Worm (Caenorhabditis elegans) whole organism, L3 larva: Measurements from ENCODE around the gene znf-593.

Experiments used
- ama-1 ChIP-seq: fragments of 150-350 bp; optimal IDR thresholded peaks from 2 replicates; lab custom pipeline; 2018
- ceh-82 ChIP-seq: fragments of 150-350 bp; optimal IDR thresholded peaks from 2 replicates; lab custom pipeline; 2014; ENCODE audit warnings: missing biosample characterization, missing genetic modification characterization
- egl-5 ChIP-seq: fragments of 150-350 bp; optimal IDR thresholded peaks from 2 replicates; lab custom pipeline; 2017; ENCODE audit warnings: missing biosample characterization, missing genetic modification reagents, missing genetic modification characterization, inconsistent platforms
- elt-1 ChIP-seq: fragments of 150-350 bp; optimal IDR thresholded peaks from 2 replicates; lab custom pipeline; 2014; ENCODE audit warnings: missing biosample characterization, missing genetic modification characterization
- mdl-1 ChIP-seq: fragments of 150-350 bp; optimal IDR thresholded peaks from 2 replicates; lab custom pipeline; 2014; ENCODE audit warnings: missing biosample characterization, missing genetic modification characterization
- nhr-25 ChIP-seq: sonication (generic microtip); optimal IDR thresholded peaks from 2 replicates; lab custom pipeline; 2017; ENCODE audit warnings: missing biosample characterization, missing genetic modification characterization
- nhr-76 ChIP-seq: fragments of 150-350 bp; sonication (generic microtip); optimal IDR thresholded peaks from 5 replicates; lab custom pipeline; 2014; ENCODE audit warnings: missing biosample characterization, missing genetic modification characterization
- pqm-1 ChIP-seq: fragments of 150-350 bp; optimal IDR thresholded peaks from 2 replicates; lab custom pipeline; 2017; ENCODE audit warnings: missing biosample characterization, missing genetic modification characterization, inconsistent platforms
- skn-1 ChIP-seq: fragments of 150-350 bp; optimal IDR thresholded peaks from 2 replicates; lab custom pipeline; 2014; ENCODE audit warnings: missing biosample characterization, missing genetic modification characterization
- snpc-4 ChIP-seq: fragments of 150-350 bp; optimal IDR thresholded peaks from 2 replicates; lab custom pipeline; 2014; ENCODE audit warnings: missing biosample characterization, missing genetic modification characterization
- unc-39 ChIP-seq: sonication (generic microtip); optimal IDR thresholded peaks from 4 replicates; lab custom pipeline; 2017; ENCODE audit warnings: missing biosample characterization, missing genetic modification characterization
- ztf-11 ChIP-seq: fragments of 150-350 bp; optimal IDR thresholded peaks from 2 replicates; lab custom pipeline; 2014; ENCODE audit warnings: missing biosample characterization, missing genetic modification characterization

- TF ChIP-seq snpc-4 (tag; lab: Kevin White, UChicago) (no peak), ceh-82 (no peak), unc-39 (no peak), nhr-25 (tag; lab: Kevin White, UChicago) (no peak), elt-1 (tag; lab: Kevin White, UChicago) (no peak), ztf-11 (no peak), ama-1 (lab: Kevin White, UChicago) (no peak), egl-5 (tag; lab: Kevin White, UChicago) (no peak), skn-1 (tag; lab: Kevin White, UChicago) (no peak), pqm-1 (tag; lab: Kevin White, UChicago) (no peak), mdl-1 (no peak), nhr-76 (no peak)
These were observed 41.6 kb upstream of the znf-593 start, which contains the start of gene top-3 for ce11 chrIII:11960080-11960479.
